Fruit fly (Drosophila melanogaster) whole organism, adult: ENCODE results near the gene Jon25Biii.

Experiments
- CG11617 ChIP-seq: fragments of 200-800 bp; sonication (Bioruptor generic); optimal IDR thresholded peaks from 2 replicates; lab custom pipeline; 2017; ENCODE audit warnings: mild to moderate bottlenecking, missing biosample characterization, missing genetic modification reagents, missing genetic modification characterization
- CG12768 ChIP-seq: fragments of 200-800 bp; sonication (Bioruptor generic); optimal IDR thresholded peaks from 2 replicates; lab custom pipeline; 2017; ENCODE audit warnings: missing biosample characterization, missing genetic modification characterization, mild to moderate bottlenecking, moderate library complexity, missing genetic modification reagents
- CG14711 ChIP-seq: fragments of 200-800 bp; sonication (Bioruptor generic); optimal IDR thresholded peaks from 2 replicates; lab custom pipeline; 2018; ENCODE audit warnings: missing biosample characterization, mild to moderate bottlenecking, missing genetic modification characterization, moderate library complexity
- CG1620 ChIP-seq: fragments of 200-800 bp; sonication (Bioruptor generic); optimal IDR thresholded peaks from 2 replicates; lab custom pipeline; 2016; ENCODE audit warnings: missing biosample characterization, missing genetic modification characterization
- CG33017 ChIP-seq: fragments of 200-800 bp; sonication (Bioruptor generic); optimal IDR thresholded peaks from 2 replicates; lab custom pipeline; 2018; ENCODE audit warnings: missing biosample characterization, mild to moderate bottlenecking, missing genetic modification characterization, moderate library complexity
- CG5204 ChIP-seq: fragments of 200-800 bp; sonication (Bioruptor generic); optimal IDR thresholded peaks from 2 replicates; lab custom pipeline; 2016; ENCODE audit warnings: missing biosample characterization, missing genetic modification characterization
- CG7045 ChIP-seq: fragments of 200-800 bp; sonication (Bioruptor generic); optimal IDR thresholded peaks from 2 replicates; lab custom pipeline; 2017; ENCODE audit warnings: missing biosample characterization, mild to moderate bottlenecking, missing genetic modification characterization
- CG7101 ChIP-seq: fragments of 200-800 bp; sonication (Bioruptor generic); optimal IDR thresholded peaks from 2 replicates; lab custom pipeline; 2018; ENCODE audit warnings: missing biosample characterization, mild to moderate bottlenecking, missing genetic modification characterization, moderate library complexity
- Crg-1 ChIP-seq: fragments of 200-800 bp; sonication (Bioruptor generic); optimal IDR thresholded peaks from 2 replicates; lab custom pipeline; 2016; ENCODE audit warnings: missing biosample characterization, missing genetic modification characterization
- Hr96 ChIP-seq: fragments of 200-800 bp; sonication (Bioruptor generic); optimal IDR thresholded peaks from 2 replicates; lab custom pipeline; 2016; ENCODE audit warnings: missing biosample characterization, missing genetic modification characterization
- bab1 ChIP-seq: fragments of 200-800 bp; sonication (Bioruptor generic); optimal IDR thresholded peaks from 3 replicates; lab custom pipeline; 2019; ENCODE audit warnings: missing biosample characterization, mild to moderate bottlenecking, missing genetic modification characterization, moderate library complexity
- cic ChIP-seq: fragments of 200-800 bp; sonication (Bioruptor generic); optimal IDR thresholded peaks from 2 replicates; lab custom pipeline; 2017; ENCODE audit warnings: missing biosample characterization, mild to moderate bottlenecking, missing genetic modification characterization, moderate library complexity
- cnc ChIP-seq, 2 experiments: fragments of >200 bp; optimal IDR thresholded peaks; 2 replicates each; lab custom pipeline; 2017
- ovo ChIP-seq: fragments of 200-800 bp; sonication (Bioruptor generic); optimal IDR thresholded peaks from 2 replicates; lab custom pipeline; 2016; ENCODE audit warnings: missing biosample characterization, missing genetic modification characterization
- pad ChIP-seq: fragments of 200-800 bp; sonication (Bioruptor generic); optimal IDR thresholded peaks from 3 replicates; lab custom pipeline; 2017; ENCODE audit warnings: missing biosample characterization, missing genetic modification characterization, mild to moderate bottlenecking, moderate library complexity, missing genetic modification reagents
- tj ChIP-seq: fragments of 200-800 bp; sonication (Bioruptor generic); optimal IDR thresholded peaks from 3 replicates; lab custom pipeline; 2017; ENCODE audit warnings: missing biosample characterization, mild to moderate bottlenecking, missing genetic modification characterization, moderate library complexity
- toe ChIP-seq: fragments of 200-800 bp; sonication (Bioruptor generic); optimal IDR thresholded peaks from 2 replicates; lab custom pipeline; 2016; ENCODE audit warnings: missing biosample characterization, missing genetic modification characterization

Gene Jon25Biii

dm6 chr2L:4907986-4908385 is 42.6 kb downstream of the Jon25Biii start:
- TF ChIP-seq CG14711 (tag; lab: Kevin White, UChicago) (peak; percentile 49), CG1620 (GFP tag; lab: Kevin White, UChicago) (no peak), CG5204 (no peak), CG11617 (GFP tag; lab: Kevin White, UChicago) (peak; percentile 0), cnc (optimal IDR thresholded peaks at IDR 0.05; lab: Kevin White, UChicago) (no peak), pad (GFP tag; lab: Kevin White, UChicago) (no peak), ovo (GFP tag; lab: Kevin White, UChicago) (no peak), CG12768 (GFP tag; lab: Kevin White, UChicago) (peak; percentile 27), CG7101 (tag; lab: Kevin White, UChicago) (peak; percentile 28), Crg-1 (GFP tag; lab: Kevin White, UChicago) (no peak), tj (peak; percentile 81), cic (GFP tag; lab: Kevin White, UChicago) (no peak)

- peak; percentile 10 for TF ChIP-seq bab1
- TF ChIP-seq pad (GFP tag; lab: Kevin White, UChicago): no peak
- TF ChIP-seq CG7101 (tag; lab: Kevin White, UChicago): peak; percentile 7
- TF ChIP-seq Crg-1 (GFP tag; lab: Kevin White, UChicago): no peak
These were observed 43.9 kb downstream of the Jon25Biii start, which contains the start of gene snsl for dm6 chr2L:4906546-4907250. snsl (minus strand) TSS chr2L:4906762.

- no peak for TF ChIP-seq CG14711 (tag; lab: Kevin White, UChicago)
- TF ChIP-seq tj: no peak
- no peak for TF ChIP-seq toe (GFP tag; lab: Kevin White, UChicago)
- no peak for TF ChIP-seq cic (GFP tag; lab: Kevin White, UChicago)
- no peak for TF ChIP-seq Crg-1 (GFP tag; lab: Kevin White, UChicago)
- TF ChIP-seq CG11617 (GFP tag; lab: Kevin White, UChicago): no peak
- no peak for TF ChIP-seq CG7045 (GFP tag; lab: Kevin White, UChicago)
- no peak for TF ChIP-seq cnc (optimal IDR thresholded peaks at IDR 0.05; lab: Kevin White, UChicago)
- TF ChIP-seq CG33017 (tag; lab: Kevin White, UChicago): no peak
- TF ChIP-seq bab1: no peak
- no peak for TF ChIP-seq CG5204
- no peak for TF ChIP-seq ovo (GFP tag; lab: Kevin White, UChicago)
- no peak for TF ChIP-seq CG12768 (GFP tag; lab: Kevin White, UChicago)
- TF ChIP-seq Hr96 (GFP tag; lab: Kevin White, UChicago): no peak
These were observed 44.9 kb downstream of the Jon25Biii start for dm6 chr2L:4905365-4906280.

- TF ChIP-seq cic (GFP tag; lab: Kevin White, UChicago): no peak
- TF ChIP-seq Crg-1 (GFP tag; lab: Kevin White, UChicago): no peak
- no peak for TF ChIP-seq ovo (GFP tag; lab: Kevin White, UChicago)
- TF ChIP-seq CG12768 (GFP tag; lab: Kevin White, UChicago): no peak
- TF ChIP-seq CG7101 (tag; lab: Kevin White, UChicago): no peak
These were observed 46.7 kb downstream of the Jon25Biii start for dm6 chr2L:4903838-4904237.
